Worm (Caenorhabditis elegans) whole organism, early embryonic: ENCODE results near the gene pbs-3.

Experiments
- ama-1 ChIP-seq: fragments of 150-350 bp; optimal IDR thresholded peaks from 2 replicates; lab custom pipeline; 2014
- ceh-36 ChIP-seq: sonication (generic microtip); optimal IDR thresholded peaks from 2 replicates; lab custom pipeline; 2016; ENCODE audit warnings: missing genetic modification characterization, inconsistent platforms, missing compliant biosample characterization
- hnd-1 ChIP-seq: sonication (generic microtip); optimal IDR thresholded peaks from 2 replicates; lab custom pipeline; 2016; ENCODE audit warnings: missing genetic modification characterization, missing compliant biosample characterization
- tbx-37 ChIP-seq: fragments of 200-800 bp; sonication (Bioruptor generic); conservative IDR thresholded peaks from 2 replicates; pipeline ENCODE4 v1.3.6; 2022; ENCODE audit warnings: missing genetic modification reagents, missing genetic modification characterization, missing compliant biosample characterization
- tra-4 ChIP-seq: sonication (generic microtip); optimal IDR thresholded peaks from 2 replicates; lab custom pipeline; 2017; ENCODE audit warnings: missing genetic modification characterization, missing compliant biosample characterization

DNA sequence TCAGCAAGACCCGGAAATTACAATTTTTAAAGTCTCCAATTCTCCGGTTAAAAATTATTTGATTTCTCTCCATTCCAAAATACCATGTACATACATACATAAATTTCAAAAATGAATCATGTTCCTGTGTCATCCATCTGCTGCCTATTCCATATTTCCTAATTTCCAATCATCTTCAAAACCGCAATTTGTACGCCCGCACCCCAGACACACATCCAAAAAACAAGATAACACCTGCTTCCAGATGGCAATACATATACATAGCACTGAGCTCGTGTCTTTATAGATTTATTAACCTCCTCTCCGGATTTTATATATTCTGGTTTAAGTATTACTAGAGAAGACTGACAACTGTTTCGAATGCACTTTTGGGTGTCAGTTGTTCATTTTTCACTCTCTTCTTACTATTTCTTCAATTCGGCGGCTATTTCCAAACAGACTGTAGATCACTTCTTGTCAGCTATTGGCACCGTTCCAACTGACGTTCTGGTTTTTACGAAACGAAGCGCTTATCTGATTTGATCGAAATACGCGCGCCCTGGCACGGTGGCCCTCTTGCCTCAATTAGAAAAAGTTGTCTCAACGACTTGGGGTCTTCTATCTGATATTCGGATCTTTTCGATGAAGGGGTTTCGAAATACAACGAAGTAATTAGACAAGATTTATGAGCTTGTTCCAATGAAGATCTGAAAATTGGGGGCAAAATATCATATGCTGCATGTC is 26.6 kb upstream of the pbs-3 start:
- TF ChIP-seq ama-1 (no peak), hnd-1 (tag; lab: Kevin White, UChicago) (no peak), tbx-37 (GFP tag; lab: Robert Waterston, UW) (no peak), tra-4 (tag; lab: Kevin White, UChicago) (no peak), ceh-36 (tag; lab: Kevin White, UChicago) (no peak)
